Worm (Caenorhabditis elegans) whole organism, L4/young adult: ENCODE results near the gene hil-4.
"Not testable (repeated sequence)": the region's sequence is repeated elsewhere in the genome, so short reads cannot be mapped to it uniquely, and the experiment has no call there.

Experiments
- W03F9.2 ChIP-seq: fragments of 150-350 bp; optimal IDR thresholded peaks from 2 replicates; lab custom pipeline; 2014; ENCODE audit warnings: missing biosample characterization, missing genetic modification characterization
- dao-5 ChIP-seq: sonication (generic microtip); optimal IDR thresholded peaks from 2 replicates; lab custom pipeline; 2016; ENCODE audit warnings: missing genotype, missing genetic modification characterization, moderate library complexity, missing compliant biosample characterization
- him-1 ChIP-seq: sonication (generic microtip); optimal IDR thresholded peaks from 2 replicates; lab custom pipeline; 2016; ENCODE audit warnings: missing genotype, missing genetic modification reagents, missing genetic modification characterization, missing compliant biosample characterization

Gene hil-4

DNA sequence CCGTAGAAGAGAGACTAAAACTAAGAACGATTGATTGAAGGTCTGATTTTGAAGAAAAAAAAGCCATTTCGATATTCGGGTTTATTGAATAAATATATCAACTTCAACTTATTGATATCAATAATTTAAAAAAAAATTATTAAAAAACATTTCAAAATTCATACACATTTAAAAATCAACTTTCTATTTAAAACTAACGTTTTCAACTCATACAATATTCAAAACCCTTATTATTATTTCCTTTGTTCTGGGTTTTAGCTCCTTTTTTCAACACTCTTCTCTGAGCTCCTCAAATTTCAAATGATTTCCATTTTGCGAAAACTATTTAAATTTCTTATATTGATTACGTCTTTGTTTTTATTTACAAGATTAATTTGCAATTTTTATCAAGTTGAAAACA is 8.8 kb upstream of the hil-4 start, which contains the start of gene C18G1.7:
TSS of gene C18G1.7 (plus strand) at position 301 of the 400 bp plus-strand sequence.
- TF ChIP-seq W03F9.2 (tag; lab: Kevin White, UChicago) (no peak), him-1 (tag; lab: Kevin White, UChicago) (no peak), dao-5 (tag; lab: Kevin White, UChicago) (no peak)

DNA sequence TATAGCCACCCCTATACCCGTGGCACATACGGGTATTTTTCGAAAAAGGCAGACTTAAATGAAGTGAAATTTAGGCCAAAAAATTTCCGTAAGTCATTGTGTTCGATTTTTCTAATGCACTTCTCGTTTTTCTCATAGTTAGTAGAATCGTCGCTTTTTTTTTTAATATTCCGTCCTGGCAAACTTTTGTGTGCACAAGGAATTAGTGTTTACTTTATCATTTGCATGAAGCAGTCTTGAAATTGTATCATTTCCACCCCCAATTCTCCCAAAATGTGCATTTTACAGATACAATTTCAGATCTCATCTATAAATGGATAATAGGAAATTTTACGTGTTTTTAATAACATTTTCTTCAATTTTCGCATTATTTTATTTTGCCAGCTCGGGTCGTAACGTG is 3.8 kb upstream of the hil-4 start, which contains the start of gene C18G1.6:
TSS of gene C18G1.6 (plus strand) at position 301 of the 400 bp plus-strand sequence.
- no peak for TF ChIP-seq dao-5 (tag; lab: Kevin White, UChicago)
- TF ChIP-seq W03F9.2 (tag; lab: Kevin White, UChicago) = no peak
- TF ChIP-seq him-1 (tag; lab: Kevin White, UChicago) = no peak

DNA sequence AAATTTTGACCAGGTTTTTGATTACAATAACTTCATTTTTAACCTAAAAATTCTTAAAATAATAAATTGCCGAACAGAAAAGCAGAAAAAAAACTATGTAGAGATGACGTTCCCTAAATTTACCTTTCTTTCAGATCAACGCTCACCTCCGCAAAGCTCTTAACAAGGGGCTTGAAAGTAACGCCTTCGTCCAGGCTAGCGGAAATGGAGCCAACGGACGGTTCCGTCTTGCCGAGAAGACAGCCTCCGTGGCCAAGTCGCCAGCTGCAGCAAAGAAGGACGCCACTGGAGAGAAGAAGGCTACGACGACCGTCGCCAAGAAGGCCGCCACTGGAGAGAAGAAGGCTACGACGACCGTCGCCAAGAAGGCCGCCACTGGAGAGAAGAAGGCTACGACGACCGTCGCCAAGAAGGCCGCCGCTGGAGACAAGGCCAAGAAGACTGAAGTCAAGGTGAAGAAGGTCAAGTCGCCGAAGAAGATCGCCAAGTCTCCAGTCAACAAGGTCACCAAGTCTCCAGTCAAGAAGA is 635 bp downstream of the hil-4 start:
- TF ChIP-seq W03F9.2 (tag; lab: Kevin White, UChicago) = no peak
- TF ChIP-seq dao-5 (tag; lab: Kevin White, UChicago) = no peak
- no peak for TF ChIP-seq him-1 (tag; lab: Kevin White, UChicago)

DNA sequence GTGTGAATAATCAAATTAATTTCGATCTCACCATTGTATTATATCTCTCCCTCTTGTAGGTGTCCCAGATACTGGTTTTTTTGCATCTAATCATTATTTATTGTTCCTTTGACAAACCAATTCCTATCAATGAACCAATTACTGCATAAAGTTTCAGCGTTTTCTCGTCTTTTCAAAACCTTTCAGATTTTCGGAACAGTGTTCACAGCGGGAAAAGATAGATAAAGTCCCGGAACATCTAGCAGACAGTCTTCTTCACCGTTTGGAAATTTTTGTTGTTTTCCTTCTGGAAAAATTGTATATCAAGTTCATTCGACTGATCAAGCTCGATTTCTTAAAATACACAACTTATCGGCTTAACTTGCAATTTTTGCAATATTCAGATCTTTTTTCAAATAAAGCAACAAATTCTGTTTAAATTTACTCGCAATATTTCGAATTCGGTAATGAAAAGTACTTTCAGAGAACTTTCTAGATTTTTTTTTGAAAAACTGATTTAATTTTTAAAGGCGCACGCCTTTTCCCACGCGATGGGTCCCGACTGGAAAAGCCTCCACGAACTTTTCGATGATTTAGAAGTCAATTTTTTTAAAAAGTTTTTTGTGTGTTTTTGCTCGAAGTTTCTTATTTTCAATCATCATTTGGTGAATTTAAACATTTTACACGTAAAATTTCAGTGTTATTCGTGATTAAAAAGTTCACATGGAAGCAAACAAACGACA is 1.4 kb downstream of the hil-4 start, which contains the start of gene pgl-3:
TSS of gene pgl-3 (plus strand) at position 672 of the 722 bp plus-strand sequence.
- TF ChIP-seq dao-5 (tag; lab: Kevin White, UChicago) (no peak), him-1 (tag; lab: Kevin White, UChicago) (no peak), W03F9.2 (tag; lab: Kevin White, UChicago) (no peak)

DNA sequence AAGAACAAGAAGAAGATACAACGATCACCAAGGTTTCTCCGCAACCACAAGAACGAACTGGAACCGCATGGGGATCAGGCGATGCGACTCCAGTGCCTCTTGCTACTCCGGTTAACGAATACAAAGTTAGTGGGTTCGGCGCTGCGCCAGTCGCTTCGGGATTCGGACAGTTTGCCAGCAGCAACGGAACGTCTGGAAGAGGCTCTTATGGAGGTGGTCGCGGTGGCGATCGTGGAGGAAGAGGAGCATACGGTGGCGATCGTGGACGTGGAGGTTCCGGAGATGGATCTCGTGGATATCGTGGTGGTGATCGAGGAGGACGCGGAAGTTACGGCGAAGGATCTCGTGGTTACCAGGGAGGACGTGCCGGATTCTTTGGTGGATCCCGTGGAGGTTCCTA is 3.9 kb downstream of the hil-4 start:
- TF ChIP-seq W03F9.2 (tag; lab: Kevin White, UChicago) (no peak), him-1 (tag; lab: Kevin White, UChicago) (no peak), dao-5 (tag; lab: Kevin White, UChicago) (no peak)

DNA sequence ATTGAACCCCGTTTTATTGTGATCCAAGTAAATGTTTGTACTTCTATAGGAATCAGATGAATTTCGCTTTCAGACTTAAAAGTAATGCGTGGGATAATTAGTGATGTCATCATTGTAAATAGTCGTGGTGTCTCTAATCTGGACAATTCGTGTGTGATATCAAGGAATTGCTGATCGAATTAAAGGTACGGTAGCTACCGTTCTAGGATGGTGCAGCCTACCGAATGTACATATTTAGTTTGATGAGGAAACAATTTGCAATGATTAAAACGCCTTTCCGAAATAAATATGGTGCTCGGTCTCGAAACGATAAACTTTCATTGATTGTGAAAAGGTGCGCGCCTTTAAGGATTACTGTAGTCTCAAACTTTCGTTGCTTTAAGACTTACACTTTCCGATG is 4.4 kb downstream of the hil-4 start:
- TF ChIP-seq W03F9.2 (tag; lab: Kevin White, UChicago) = no peak
- TF ChIP-seq him-1 (tag; lab: Kevin White, UChicago) = no peak
- no peak for TF ChIP-seq dao-5 (tag; lab: Kevin White, UChicago)

DNA sequence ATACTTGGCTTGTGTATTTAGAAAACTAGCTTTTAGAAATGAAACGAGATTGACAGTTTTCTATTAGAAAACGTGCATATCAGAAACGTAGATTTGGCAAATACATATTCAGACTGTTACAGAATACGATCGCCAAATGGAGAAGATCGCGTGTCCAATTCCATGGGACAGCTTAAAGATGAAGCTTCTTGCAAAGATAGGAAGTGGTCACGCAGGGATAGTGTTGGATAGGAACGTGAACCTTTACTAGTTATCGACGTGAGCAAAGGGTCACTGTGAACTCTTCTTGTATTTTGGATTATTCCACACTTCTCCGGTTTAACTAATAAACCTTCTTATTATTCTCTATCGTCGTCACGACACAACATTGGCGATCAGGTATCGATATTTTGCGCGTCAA is 6.6 kb downstream of the hil-4 start, which contains the start of gene bgnt-1.4:
TSS of gene bgnt-1.4 (plus strand) at position 301 of the 400 bp plus-strand sequence.
- not testable (repeated sequence) for TF ChIP-seq him-1, dao-5, W03F9.2 (tag; lab: Kevin White, UChicago)

DNA sequence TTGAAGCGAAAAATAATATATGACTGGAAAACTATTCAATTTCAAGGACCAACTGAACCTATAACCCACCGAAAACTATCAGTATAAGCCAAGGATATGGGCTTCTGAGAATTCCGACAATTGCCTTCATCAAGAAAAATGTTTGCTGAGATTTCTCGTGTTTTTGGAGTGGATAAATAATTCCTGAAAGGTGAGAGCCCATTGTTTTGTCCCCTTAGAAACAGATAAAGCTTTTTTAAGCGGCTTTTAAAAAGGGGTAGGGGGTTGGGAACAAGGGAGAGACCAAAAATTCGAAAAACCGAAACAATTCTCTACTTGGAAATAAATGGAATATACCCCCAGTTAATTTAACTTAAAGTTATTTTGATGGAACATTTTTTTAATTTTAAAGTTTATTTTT is 12.4 kb downstream of the hil-4 start, which contains the start of gene C18G1.8:
TSS of gene C18G1.8 (minus strand) at position 101 of the 400 bp plus-strand sequence.
- TF ChIP-seq dao-5 (tag; lab: Kevin White, UChicago) (no peak), W03F9.2 (tag; lab: Kevin White, UChicago) (no peak), him-1 (tag; lab: Kevin White, UChicago) (no peak)

DNA sequence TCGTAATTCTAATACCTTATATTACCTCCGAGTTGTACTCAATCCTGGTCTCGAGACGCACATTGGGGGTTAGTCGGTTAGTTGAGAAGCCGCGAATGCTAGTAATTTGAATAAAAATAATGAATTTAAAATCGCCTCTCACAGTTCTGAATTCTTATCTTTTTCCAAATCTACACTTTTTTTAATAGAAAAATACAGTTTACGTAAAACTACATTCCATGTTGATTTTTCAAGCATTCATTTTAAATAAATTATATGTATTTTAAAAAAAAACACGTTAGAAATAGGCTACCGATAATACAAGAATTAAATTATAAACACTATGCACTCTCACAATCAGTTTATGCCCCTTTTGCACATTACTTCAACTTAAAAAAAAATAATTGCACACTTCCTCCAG is 15.5 kb downstream of the hil-4 start, which contains the start of gene C18G1.9:
TSS of gene C18G1.9 (minus strand) at position 101 of the 400 bp plus-strand sequence.
- TF ChIP-seq him-1 (tag; lab: Kevin White, UChicago) (no peak), dao-5 (tag; lab: Kevin White, UChicago) (no peak), W03F9.2 (tag; lab: Kevin White, UChicago) (no peak)

DNA sequence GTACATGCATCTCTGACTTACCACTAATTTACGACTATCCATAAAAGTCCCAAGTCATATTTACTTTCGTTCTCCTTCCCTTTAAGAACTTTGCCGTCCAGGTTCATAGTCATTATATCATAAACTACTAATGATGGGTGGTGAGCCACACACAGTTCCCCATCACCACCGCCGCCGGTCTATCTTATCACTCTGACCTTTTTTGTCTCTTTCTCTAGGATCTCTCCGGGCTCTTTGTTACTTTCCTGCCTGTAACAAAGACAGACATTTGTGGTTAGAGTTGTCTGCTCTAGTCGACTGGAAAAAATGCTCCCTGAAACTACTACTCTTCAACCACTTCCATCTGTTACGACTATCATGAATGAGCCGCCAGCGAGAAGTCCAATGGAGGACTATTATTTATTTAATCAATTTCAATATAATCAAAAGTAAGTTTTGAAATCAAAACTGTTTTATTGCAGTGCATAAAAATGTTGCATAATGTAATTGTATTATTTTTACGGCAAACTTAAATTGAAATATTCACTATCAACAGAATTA is 16.4 kb downstream of the hil-4 start, which contains the start of gene elt-7:
TSS of gene elt-7 (plus strand) at position 263 of the 540 bp plus-strand sequence.
- TF ChIP-seq dao-5 (tag; lab: Kevin White, UChicago) (no peak), him-1 (tag; lab: Kevin White, UChicago) (no peak), W03F9.2 (tag; lab: Kevin White, UChicago) (no peak)

DNA sequence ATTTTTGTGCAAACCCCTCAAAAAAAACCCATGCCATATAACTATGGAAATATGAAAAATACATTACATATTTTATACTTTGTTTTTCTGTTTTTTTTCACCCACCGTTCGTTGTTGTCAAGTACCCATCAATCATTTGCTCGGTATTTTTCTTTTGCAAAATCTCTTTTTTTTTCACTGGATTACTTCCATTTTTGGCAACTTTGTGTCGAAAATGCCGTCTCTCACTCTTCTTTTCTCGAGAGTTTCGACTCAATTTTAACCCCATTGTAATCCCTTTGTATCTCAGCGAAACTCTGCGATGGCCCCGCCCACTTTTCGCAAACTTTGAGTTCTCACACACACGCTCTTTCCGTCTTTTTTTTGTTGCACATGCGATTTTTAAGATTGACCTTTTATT is 21.0 kb downstream of the hil-4 start:
- TF ChIP-seq him-1 (tag; lab: Kevin White, UChicago) = no peak
- TF ChIP-seq W03F9.2 (tag; lab: Kevin White, UChicago) = no peak
- TF ChIP-seq dao-5 (tag; lab: Kevin White, UChicago) = no peak

DNA sequence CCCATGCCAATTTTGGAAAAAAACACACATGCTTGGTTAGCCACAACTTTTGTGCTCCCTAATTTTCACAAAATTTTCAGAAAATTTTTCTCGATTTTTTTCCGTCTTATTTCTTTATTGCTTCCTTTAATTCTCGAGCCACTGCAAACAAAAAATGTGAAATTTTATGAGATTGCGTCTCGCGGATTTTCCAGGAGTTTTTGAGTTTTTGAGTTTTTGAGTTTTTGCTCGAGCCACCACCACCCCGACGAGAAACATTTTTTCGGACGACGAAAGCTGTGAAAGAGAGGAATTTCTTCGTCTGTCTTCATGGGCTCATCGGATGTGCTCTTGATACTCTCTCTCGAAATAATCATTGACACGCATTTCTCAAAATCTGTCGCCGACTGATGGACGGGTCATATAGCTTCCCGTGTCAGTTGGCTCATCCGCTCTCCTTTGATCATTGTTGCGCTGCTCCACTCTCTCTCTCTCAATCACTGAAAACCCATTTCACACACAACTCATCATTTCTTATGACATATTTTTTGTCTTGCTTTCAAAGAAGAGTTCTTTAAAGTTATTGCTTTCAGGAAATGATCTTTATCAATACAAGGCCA is 23.4 kb downstream of the hil-4 start, which contains the start of gene C18G1.1:
TSS of gene C18G1.1 (plus strand) at position 573 of the 599 bp plus-strand sequence.
- TF ChIP-seq W03F9.2 (tag; lab: Kevin White, UChicago) (no peak), him-1 (tag; lab: Kevin White, UChicago) (no peak), dao-5 (tag; lab: Kevin White, UChicago) (no peak)
